Worm (Caenorhabditis elegans) whole organism, late embryonic: ENCODE measurements around the gene F44G4.1.

Experiments used
- C08G9.2 ChIP-seq: sonication (generic microtip); optimal IDR thresholded peaks from 2 replicates; lab custom pipeline; 2016; ENCODE audit warnings: mild to moderate bottlenecking, missing genetic modification characterization, moderate library complexity, missing compliant biosample characterization
- K02D7.2 ChIP-seq: sonication (generic microtip); optimal IDR thresholded peaks from 2 replicates; lab custom pipeline; 2017; ENCODE audit warnings: mild to moderate bottlenecking, missing genetic modification characterization, missing compliant biosample characterization
- ceh-19 ChIP-seq: fragments of 200-800 bp; sonication (Bioruptor generic); optimal IDR thresholded peaks from 2 replicates; lab custom pipeline; 2018; ENCODE audit warnings: mild to moderate bottlenecking, missing genetic modification characterization, missing compliant biosample characterization
- ceh-30 ChIP-seq: fragments of 150-350 bp; optimal IDR thresholded peaks from 2 replicates; lab custom pipeline; 2014; ENCODE audit warnings: missing biosample characterization, missing genetic modification characterization
- ceh-48 ChIP-seq: sonication (generic microtip); optimal IDR thresholded peaks from 2 replicates; lab custom pipeline; 2016; ENCODE audit warnings: missing genetic modification characterization, inconsistent platforms, missing compliant biosample characterization
- ceh-6 ChIP-seq: fragments of 200-800 bp; sonication (Bioruptor generic); optimal IDR thresholded peaks from 2 replicates; lab custom pipeline; 2018; ENCODE audit warnings: mild to moderate bottlenecking, missing genetic modification characterization, missing compliant biosample characterization
- dmd-4 ChIP-seq: sonication (generic microtip); optimal IDR thresholded peaks from 2 replicates; lab custom pipeline; 2016; ENCODE audit warnings: borderline replicate concordance, missing genetic modification characterization, missing compliant biosample characterization
- fax-1 ChIP-seq: sonication (generic microtip); optimal IDR thresholded peaks from 2 replicates; lab custom pipeline; 2016; ENCODE audit warnings: missing genotype, missing genetic modification characterization, missing compliant biosample characterization
- fkh-6 ChIP-seq: sonication (generic microtip); optimal IDR thresholded peaks from 2 replicates; lab custom pipeline; 2016; ENCODE audit warnings: missing genetic modification characterization, missing compliant biosample characterization
- nfya-1 ChIP-seq: sonication (generic microtip); optimal IDR thresholded peaks from 2 replicates; lab custom pipeline; 2017; ENCODE audit warnings: missing genetic modification characterization, mild to moderate bottlenecking, missing compliant biosample characterization, antibody characterized with exemption, moderate library complexity
- pha-2 ChIP-seq: sonication (generic microtip); optimal IDR thresholded peaks from 2 replicates; lab custom pipeline; 2017; ENCODE audit warnings: mild to moderate bottlenecking, missing genetic modification characterization, missing compliant biosample characterization
- pqm-1 ChIP-seq: sonication (generic microtip); optimal IDR thresholded peaks from 2 replicates; lab custom pipeline; 2016; ENCODE audit warnings: missing genetic modification characterization, missing compliant biosample characterization
- sdc-2 ChIP-seq: sonication (generic microtip); optimal IDR thresholded peaks from 2 replicates; lab custom pipeline; 2016; ENCODE audit warnings: missing genotype, missing genetic modification characterization, missing compliant biosample characterization
- sox-4 ChIP-seq: sonication (generic microtip); optimal IDR thresholded peaks from 2 replicates; lab custom pipeline; 2017; ENCODE audit warnings: mild to moderate bottlenecking, missing genetic modification characterization, inconsistent platforms, missing compliant biosample characterization

ce11 chrII:8969251-8970183, 24.9 kb upstream of the F44G4.1 start, which contains the start of the genes szy-20 and C18E9.5:
- peak; percentile 34 for TF ChIP-seq ceh-19 (GFP tag; lab: Kevin White, UChicago)
- TF ChIP-seq pqm-1 (tag; lab: Kevin White, UChicago): no peak
- no peak for TF ChIP-seq dmd-4
- TF ChIP-seq K02D7.2 (tag; lab: Kevin White, UChicago): peak; percentile 6
- no peak for TF ChIP-seq C08G9.2
- no peak for TF ChIP-seq fax-1
- no peak for TF ChIP-seq sox-4 (tag; lab: Kevin White, UChicago)
- no peak for TF ChIP-seq ceh-6 (GFP tag; lab: Kevin White, UChicago)
- TF ChIP-seq fkh-6: no peak
- no peak for TF ChIP-seq ceh-30
- no peak for TF ChIP-seq pha-2
- peak; percentile 24 for TF ChIP-seq ceh-48 (tag; lab: Kevin White, UChicago)
- TF ChIP-seq sdc-2 (tag; lab: Kevin White, UChicago): no peak
- TF ChIP-seq nfya-1 (tag; lab: Kevin White, UChicago): peak; percentile 67
